Fruit fly (Drosophila melanogaster) whole organism, embryonic: Measurements from ENCODE around the gene Vps52.
A peak's percentile ranks its signal among the peaks of the same experiment; 100 is the strongest.

Experiments
- Abd-B ChIP-seq: fragments of 200-800 bp; sonication (Bioruptor generic); optimal IDR thresholded peaks from 2 replicates; lab custom pipeline; 2018; ENCODE audit warnings: missing biosample characterization, mild to moderate bottlenecking, missing genetic modification characterization, moderate library complexity
- BEAF-32 ChIP-seq: fragments of 200-800 bp; sonication (Bioruptor generic); optimal IDR thresholded peaks from 3 replicates; lab custom pipeline; 2017; ENCODE audit warnings: missing biosample characterization, missing genetic modification characterization, mild to moderate bottlenecking, moderate library complexity, missing genetic modification reagents
- Bgb ChIP-seq: fragments of 200-800 bp; sonication (Bioruptor generic); IDR thresholded peaks from 2 replicates; pipeline ENCODE4 v1.3.6; 2022; ENCODE audit warnings: missing biosample characterization, missing genetic modification characterization; ENCODE audit not compliant: partially characterized antibody
- CG10565 ChIP-seq: fragments of 200-800 bp; sonication (Bioruptor generic); optimal IDR thresholded peaks from 3 replicates; lab custom pipeline; 2016; ENCODE audit warnings: missing biosample characterization, mild to moderate bottlenecking, missing genetic modification characterization
- CG11085 ChIP-seq: fragments of 200-800 bp; sonication (Bioruptor generic); IDR thresholded peaks from 2 replicates; pipeline ENCODE4 v1.3.6; 2022; ENCODE audit warnings: missing biosample characterization, missing genetic modification characterization
- CG11398 ChIP-seq: fragments of 200-800 bp; sonication (Bioruptor generic); optimal IDR thresholded peaks from 2 replicates; lab custom pipeline; 2016; ENCODE audit warnings: missing biosample characterization, missing genetic modification characterization
- CG12155 ChIP-seq: fragments of 200-800 bp; sonication (Bioruptor generic); optimal IDR thresholded peaks from 3 replicates; lab custom pipeline; 2016; ENCODE audit warnings: missing biosample characterization, missing genetic modification characterization
- CG13287 ChIP-seq: fragments of 200-800 bp; sonication (Bioruptor generic); IDR thresholded peaks from 2 replicates; pipeline ENCODE4 v1.3.6; 2022; ENCODE audit warnings: missing biosample characterization, missing genetic modification characterization; ENCODE audit not compliant: partially characterized antibody
- CG15479 ChIP-seq: fragments of 200-800 bp; sonication (Bioruptor generic); optimal IDR thresholded peaks from 3 replicates; lab custom pipeline; 2019; ENCODE audit warnings: missing biosample characterization, mild to moderate bottlenecking, missing genetic modification characterization, moderate library complexity
- CG15514 ChIP-seq: fragments of 200-800 bp; sonication (Bioruptor generic); optimal IDR thresholded peaks from 3 replicates; lab custom pipeline; 2017; ENCODE audit warnings: missing biosample characterization, missing genetic modification characterization, mild to moderate bottlenecking, moderate library complexity, missing genetic modification reagents
- CG1603 ChIP-seq: fragments of 200-800 bp; sonication (Bioruptor generic); optimal IDR thresholded peaks from 2 replicates; lab custom pipeline; 2019; ENCODE audit warnings: missing biosample characterization, mild to moderate bottlenecking, missing genetic modification characterization, moderate library complexity
- CG18262 ChIP-seq: fragments of 200-800 bp; optimal IDR thresholded peaks from 3 replicates; lab custom pipeline; 2019; ENCODE audit warnings: missing biosample characterization, mild to moderate bottlenecking, missing genetic modification characterization, moderate library complexity
- CG31441 ChIP-seq: fragments of 200-800 bp; sonication (Bioruptor generic); IDR thresholded peaks from 2 replicates; pipeline ENCODE4 v1.3.6; 2022; ENCODE audit warnings: missing biosample characterization, missing genetic modification characterization
- CG3281 ChIP-seq: fragments of 200-800 bp; sonication (Bioruptor generic); optimal IDR thresholded peaks from 3 replicates; lab custom pipeline; 2017; ENCODE audit warnings: missing biosample characterization, mild to moderate bottlenecking, missing genetic modification characterization
- CG33213 ChIP-seq: fragments of 200-800 bp; sonication (Bioruptor generic); optimal IDR thresholded peaks from 3 replicates; lab custom pipeline; 2016; ENCODE audit warnings: missing biosample characterization, missing genetic modification characterization
- CG4424 ChIP-seq: fragments of 200-800 bp; sonication (Bioruptor generic); optimal IDR thresholded peaks from 3 replicates; lab custom pipeline; 2016; ENCODE audit warnings: missing biosample characterization, missing genetic modification characterization
- CG6813 ChIP-seq: fragments of 200-800 bp; sonication (Bioruptor generic); optimal IDR thresholded peaks from 2 replicates; lab custom pipeline; 2017; ENCODE audit warnings: missing biosample characterization, missing genetic modification characterization, mild to moderate bottlenecking, moderate library complexity, missing genetic modification reagents
- CG7839 ChIP-seq: fragments of 200-800 bp; sonication (Bioruptor generic); optimal IDR thresholded peaks from 3 replicates; lab custom pipeline; 2018; ENCODE audit warnings: missing biosample characterization, mild to moderate bottlenecking, missing genetic modification characterization, moderate library complexity
- CG8924 ChIP-seq: fragments of 200-800 bp; optimal IDR thresholded peaks from 3 replicates; lab custom pipeline; 2019; ENCODE audit warnings: missing biosample characterization, mild to moderate bottlenecking, missing genetic modification characterization, moderate library complexity
- CG9609 ChIP-seq: fragments of 200-800 bp; sonication (Bioruptor generic); optimal IDR thresholded peaks from 3 replicates; lab custom pipeline; 2016; ENCODE audit warnings: missing biosample characterization, missing genetic modification characterization
- CG9817 ChIP-seq: fragments of 200-800 bp; sonication (Bioruptor generic); optimal IDR thresholded peaks from 2 replicates; lab custom pipeline; 2018; ENCODE audit warnings: missing biosample characterization, mild to moderate bottlenecking, missing genetic modification characterization, moderate library complexity
- CG9876 ChIP-seq: fragments of 200-800 bp; sonication (Bioruptor generic); optimal IDR thresholded peaks from 2 replicates; lab custom pipeline; 2016; ENCODE audit warnings: missing biosample characterization, missing genetic modification characterization
- D19A ChIP-seq: fragments of 200-800 bp; optimal IDR thresholded peaks from 3 replicates; lab custom pipeline; 2019; ENCODE audit warnings: missing biosample characterization, mild to moderate bottlenecking, missing genetic modification characterization, moderate library complexity
- Ets97D ChIP-seq: fragments of 200-800 bp; sonication (Bioruptor generic); optimal IDR thresholded peaks from 3 replicates; lab custom pipeline; 2016; ENCODE audit warnings: missing biosample characterization, missing genetic modification characterization
- Gsc ChIP-seq: fragments of 200-800 bp; sonication (Bioruptor generic); IDR thresholded peaks from 2 replicates; pipeline ENCODE4 v1.3.6; 2022; ENCODE audit warnings: missing biosample characterization, missing genetic modification characterization
- Hsf ChIP-seq: fragments of 200-800 bp; sonication (Bioruptor generic); optimal IDR thresholded peaks from 3 replicates; lab custom pipeline; 2016; ENCODE audit warnings: missing biosample characterization, missing genetic modification characterization
- Lhr ChIP-seq: fragments of 200-800 bp; sonication (Bioruptor generic); optimal IDR thresholded peaks from 3 replicates; lab custom pipeline; 2017; ENCODE audit warnings: mild to moderate bottlenecking, missing biosample characterization, missing genetic modification reagents, missing genetic modification characterization
- Lim3 ChIP-seq: fragments of 200-800 bp; sonication (Bioruptor generic); IDR thresholded peaks from 2 replicates; pipeline ENCODE4 v1.3.6; 2022; ENCODE audit warnings: missing biosample characterization, missing genetic modification characterization
- NFAT ChIP-seq: fragments of 200-800 bp; sonication (Bioruptor generic); IDR thresholded peaks from 2 replicates; pipeline ENCODE4 v1.3.6; 2022; ENCODE audit warnings: missing biosample characterization, missing genetic modification characterization
- Oaz ChIP-seq: fragments of 200-800 bp; sonication (Bioruptor generic); IDR thresholded peaks from 2 replicates; pipeline ENCODE4 v1.3.6; 2022; ENCODE audit warnings: missing biosample characterization, missing genetic modification characterization
- Optix ChIP-seq: fragments of 200-800 bp; sonication (Bioruptor generic); IDR thresholded peaks from 3 replicates; pipeline ENCODE4 v1.3.6; 2022; ENCODE audit warnings: missing biosample characterization, missing genetic modification characterization
- Pdp1 ChIP-seq, 2 experiments: fragments of 200-800 bp; sonication (Bioruptor generic); optimal IDR thresholded peaks; 3 replicates each; lab custom pipeline; 2016; ENCODE audit warnings: missing biosample characterization in 2 of 2, missing genetic modification characterization in 2 of 2, mild to moderate bottlenecking in 1 of 2, moderate library complexity in 1 of 2
- Spps ChIP-seq: fragments of 200-800 bp; sonication (Bioruptor generic); optimal IDR thresholded peaks from 2 replicates; lab custom pipeline; 2018; ENCODE audit warnings: missing biosample characterization, mild to moderate bottlenecking, missing genetic modification characterization
- Taf1 ChIP-seq: fragments of 200-800 bp; sonication (Bioruptor generic); IDR thresholded peaks from 2 replicates; pipeline ENCODE4 v1.3.6; 2022; ENCODE audit warnings: missing biosample characterization, missing genetic modification characterization
- Vsx1 ChIP-seq: fragments of 200-800 bp; sonication (Bioruptor generic); optimal IDR thresholded peaks from 2 replicates; lab custom pipeline; 2017; ENCODE audit warnings: missing biosample characterization, mild to moderate bottlenecking, missing genetic modification characterization, missing genetic modification reagents
- Xrp1 ChIP-seq: fragments of 200-800 bp; sonication (Bioruptor generic); IDR thresholded peaks from 2 replicates; pipeline ENCODE4 v1.3.6; 2022; ENCODE audit warnings: missing biosample characterization, missing genetic modification characterization
- aop ChIP-seq: fragments of 200-800 bp; sonication (Bioruptor generic); IDR thresholded peaks from 2 replicates; pipeline ENCODE4 v1.3.6; 2022; ENCODE audit warnings: missing biosample characterization, missing genetic modification characterization
- crc ChIP-seq: fragments of 200-800 bp; sonication (Bioruptor generic); optimal IDR thresholded peaks from 2 replicates; lab custom pipeline; 2016; ENCODE audit warnings: missing biosample characterization, missing genetic modification characterization
- hb ChIP-seq: fragments of 200-800 bp; sonication (Bioruptor generic); IDR thresholded peaks from 3 replicates; pipeline ENCODE4 v1.3.6; 2022; ENCODE audit warnings: missing biosample characterization, missing genetic modification characterization; ENCODE audit not compliant: partially characterized antibody
- jigr1 ChIP-seq: fragments of 200-800 bp; sonication (Bioruptor generic); IDR thresholded peaks from 3 replicates; pipeline ENCODE4 v1.3.6; 2022; ENCODE audit warnings: missing biosample characterization, missing genetic modification characterization
- klu ChIP-seq: fragments of 200-800 bp; sonication (Bioruptor generic); IDR thresholded peaks from 2 replicates; pipeline ENCODE4 v1.3.6; 2022; ENCODE audit warnings: missing biosample characterization, missing genetic modification characterization
- lov ChIP-seq, 2 experiments: fragments of 200-800 bp in 1 of 2; fragments of >200 bp in 1 of 2; sonication (Bioruptor generic) in 1 of 2; IDR thresholded peaks in 1 of 2; optimal IDR thresholded peaks in 1 of 2; 2 replicates in 1 of 2; 3 replicates in 1 of 2; pipeline versions ENCODE4 v1.3.6 to Lab custom; 2017 to 2022; ENCODE audit warnings: missing biosample characterization in 1 of 2, missing genetic modification characterization in 1 of 2
- nerfin-1 ChIP-seq: fragments of 200-800 bp; sonication (Bioruptor generic); optimal IDR thresholded peaks from 3 replicates; lab custom pipeline; 2019; ENCODE audit warnings: missing biosample characterization, mild to moderate bottlenecking, missing genetic modification characterization, moderate library complexity
- nerfin-2 ChIP-seq: fragments of 200-800 bp; sonication (Bioruptor generic); IDR thresholded peaks from 2 replicates; pipeline ENCODE4 v1.3.6; 2022; ENCODE audit warnings: missing biosample characterization, missing genetic modification characterization; ENCODE audit not compliant: partially characterized antibody
- oc ChIP-seq: fragments of 200-800 bp; sonication (Bioruptor generic); optimal IDR thresholded peaks from 2 replicates; lab custom pipeline; 2018; ENCODE audit warnings: missing biosample characterization, mild to moderate bottlenecking, missing genetic modification characterization, moderate library complexity
- otp ChIP-seq: fragments of 200-800 bp; sonication (Bioruptor generic); IDR thresholded peaks from 3 replicates; pipeline ENCODE4, ENCODE4 v1.3.6; 2022; ENCODE audit warnings: missing biosample characterization, missing genetic modification characterization
- row ChIP-seq: fragments of 200-800 bp; sonication (Bioruptor generic); IDR thresholded peaks from 3 replicates; pipeline ENCODE4 v1.3.6; 2022; ENCODE audit warnings: missing biosample characterization, missing genetic modification characterization
- sens ChIP-seq: fragments of 200-800 bp; sonication (Bioruptor generic); peaks from one replicate; lab custom pipeline; 2016; ENCODE audit warnings: missing biosample characterization, missing genetic modification characterization
- sima ChIP-seq: fragments of 200-800 bp; sonication (Bioruptor generic); optimal IDR thresholded peaks from 2 replicates; lab custom pipeline; 2016; ENCODE audit warnings: missing biosample characterization, missing genetic modification characterization
- wor ChIP-seq: fragments of 200-800 bp; sonication (Bioruptor generic); IDR thresholded peaks from 2 replicates; pipeline ENCODE4 v1.3.6; 2022; ENCODE audit warnings: missing biosample characterization, missing genetic modification characterization

Vps52 gene

dm6 chr2L:5476699-5477098, 47.0 kb downstream of the Vps52 start (continued):
- no peak for TF ChIP-seq BEAF-32 (GFP tag; lab: Kevin White, UChicago)
- TF ChIP-seq CG8924 = peak; percentile 80
- TF ChIP-seq CG9817 (tag; lab: Kevin White, UChicago) = peak; percentile 63
- TF ChIP-seq sens = peak; percentile 99
- no peak for TF ChIP-seq Bgb (GFP tag; lab: Robert Waterston, UW)
- TF ChIP-seq hb (GFP tag; lab: Robert Waterston, UW) = no peak
- peak; percentile 75 for TF ChIP-seq Gsc (GFP tag; lab: Robert Waterston, UW)
- peak; percentile 94 for TF ChIP-seq Xrp1 (GFP tag; lab: Robert Waterston, UW)
- 0 out of 2 replicates have a peak, but pooled peaks have one; percentile 30 for TF ChIP-seq Taf1
- peak; percentile 60; the same call in 1 of the 2 replicates for TF ChIP-seq Lim3 (GFP tag; lab: Robert Waterston, UW)
- peak; percentile 57 for TF ChIP-seq nerfin-1 (tag; lab: Kevin White, UChicago)
- peak; percentile 37; the same call in 1 of the 2 replicates for TF ChIP-seq klu
- TF ChIP-seq CG7839 (tag; lab: Kevin White, UChicago) = peak; percentile 80
- TF ChIP-seq CG9609 (GFP tag; lab: Kevin White, UChicago) = peak; percentile 92
- TF ChIP-seq CG33213 (GFP tag; lab: Kevin White, UChicago) = peak; percentile 79
- peak; percentile 80 for TF ChIP-seq CG4424 (GFP tag; lab: Kevin White, UChicago)
- TF ChIP-seq Spps (tag; lab: Kevin White, UChicago) = peak; percentile 66
- peak; percentile 76 for TF ChIP-seq CG11085 (GFP tag; lab: Robert Waterston, UW)
- no peak for TF ChIP-seq nerfin-2 (GFP tag; lab: Robert Waterston, UW)
- TF ChIP-seq Oaz = peak; percentile 64
- TF ChIP-seq NFAT (GFP tag; lab: Robert Waterston, UW) = peak; percentile 47
- TF ChIP-seq wor (GFP tag; lab: Robert Waterston, UW) = peak; percentile 66
- peak; percentile 79 for TF ChIP-seq CG11398 (GFP tag; lab: Kevin White, UChicago)
- peak; percentile 77 for TF ChIP-seq Hsf
- peak; percentile 91 for TF ChIP-seq otp (GFP tag; lab: Robert Waterston, UW)
- TF ChIP-seq CG12155 (GFP tag; lab: Kevin White, UChicago) = peak; percentile 63
- 0 out of 2 replicates have a peak, but pooled peaks have one; percentile 39 for TF ChIP-seq aop (GFP tag; lab: Robert Waterston, UW)
- TF ChIP-seq CG10565 = peak; percentile 36
- peak; percentile 68 for TF ChIP-seq D19A (tag; lab: Kevin White, UChicago)
- no peak for TF ChIP-seq CG13287 (GFP tag; lab: Robert Waterston, UW)
- TF ChIP-seq row (GFP tag; lab: Robert Waterston, UW) = peak; percentile 91
- TF ChIP-seq Lhr (GFP tag; lab: Kevin White, UChicago) = peak; percentile 46
- TF ChIP-seq CG15479 = no peak
- TF ChIP-seq jigr1 = peak; percentile 54; the same call in 1 of the 3 replicates
- TF ChIP-seq lov (optimal IDR thresholded peaks at IDR 0.05; lab: Kevin White, UChicago) = no peak
- peak; percentile 90 for TF ChIP-seq lov (GFP tag; IDR thresholded peaks at IDR 0.05; lab: Robert Waterston, UW)
- peak; percentile 72 for TF ChIP-seq Abd-B (GFP tag; lab: Kevin White, UChicago)
- peak; percentile 88 for TF ChIP-seq Vsx1
- peak; percentile 86 for TF ChIP-seq CG9876
- TF ChIP-seq CG18262 (tag; lab: Kevin White, UChicago) = peak; percentile 83
- TF ChIP-seq CG3281 = peak; percentile 31
- no peak for TF ChIP-seq CG15514
- TF ChIP-seq oc (tag; lab: Kevin White, UChicago) = peak; percentile 88
- TF ChIP-seq Ets97D = peak; percentile 22
- peak; percentile 96 for TF ChIP-seq CG1603
- peak; percentile 76 for TF ChIP-seq CG31441 (GFP tag; lab: Robert Waterston, UW)
- TF ChIP-seq sima (GFP tag; lab: Kevin White, UChicago) = peak; percentile 34
- TF ChIP-seq Optix (GFP tag; lab: Robert Waterston, UW) = peak; percentile 93
- peak; percentile 59 for TF ChIP-seq CG6813
- TF ChIP-seq crc (GFP tag; lab: Kevin White, UChicago) = peak; percentile 82
- peak; percentile 42 to 93 for TF ChIP-seq Pdp1 (GFP tag; optimal IDR thresholded peaks at IDR 0.05; lab: Kevin White, UChicago)
